Fruit fly (Drosophila melanogaster): ENCODE measurements around the gene Task7.
A peak's percentile ranks its signal among the peaks of the same experiment; 100 is the strongest.

Task7 gene

dm6 chr3R:9394385-9395042, 17.6 kb downstream of the Task7 start, which contains the start of gene FER (continued):
- peak; percentile 1 for TF ChIP-seq CG12391 (tag; optimal IDR thresholded peaks at IDR 0.05)
- TF ChIP-seq Drgx (GFP tag; IDR thresholded peaks at IDR 0.05), result peak; percentile 35; the same call in 1 of the 2 replicates
- TF ChIP-seq Taf1 (GFP tag; IDR thresholded peaks at IDR 0.05), result no peak
- TF ChIP-seq Oli (tag; optimal IDR thresholded peaks at IDR 0.05), result no peak
- TF ChIP-seq CG9727 (GFP tag; optimal IDR thresholded peaks at IDR 0.05), result no peak
- no peak for TF ChIP-seq Chrac-16 (GFP tag; optimal IDR thresholded peaks at IDR 0.05)
- TF ChIP-seq CG8281 (tag; optimal IDR thresholded peaks at IDR 0.05), result no peak
- no peak for TF ChIP-seq CG18764 (GFP tag; optimal IDR thresholded peaks at IDR 0.05)
- no peak for TF ChIP-seq Bteb2 (GFP tag; optimal IDR thresholded peaks at IDR 0.05)
- TF ChIP-seq org-1 (GFP tag; optimal IDR thresholded peaks at IDR 0.05), result peak; percentile 5
- TF ChIP-seq Doc3 (GFP tag; IDR thresholded peaks at IDR 0.05; ENCODE audit: partially characterized antibody), result no peak
- no peak for TF ChIP-seq dan (GFP tag; IDR thresholded peaks at IDR 0.05)
- no peak for TF ChIP-seq CG32767 (GFP tag; IDR thresholded peaks at IDR 0.05)
- no peak for TF ChIP-seq Sox102F (GFP tag; optimal IDR thresholded peaks at IDR 0.05)
- TF ChIP-seq CG9817 (tag; optimal IDR thresholded peaks at IDR 0.05), result no peak
- peak; percentile 0 for TF ChIP-seq HLH54F (GFP tag; optimal IDR thresholded peaks at IDR 0.05)
- no peak for TF ChIP-seq TFAM (GFP tag; optimal IDR thresholded peaks at IDR 0.05)
- peak; percentile 81 for TF ChIP-seq rib (GFP tag; IDR thresholded peaks at IDR 0.05)
- no peak for TF ChIP-seq CG17186 (GFP tag; optimal IDR thresholded peaks at IDR 0.05)
- TF ChIP-seq klu (GFP tag; IDR thresholded peaks at IDR 0.05), result no peak
- no peak for TF ChIP-seq jing (GFP tag; optimal IDR thresholded peaks at IDR 0.05)
- TF ChIP-seq CG18619 (GFP tag; optimal IDR thresholded peaks at IDR 0.05), result no peak
- TF ChIP-seq mirr (GFP tag; optimal IDR thresholded peaks at IDR 0.05), result peak; percentile 54
- no peak for TF ChIP-seq pita (GFP tag; optimal IDR thresholded peaks at IDR 0.05)
- peak; percentile 16; the same call in 1 of the 2 replicates for TF ChIP-seq CG31224 (GFP tag; IDR thresholded peaks at IDR 0.05)
- TF ChIP-seq Meics (GFP tag; optimal IDR thresholded peaks at IDR 0.05), result peak; percentile 37
- peak; percentile 17 for TF ChIP-seq CG2712 (tag; optimal IDR thresholded peaks at IDR 0.05)
- no peak for TF ChIP-seq Lhr (GFP tag; optimal IDR thresholded peaks at IDR 0.05)
- no peak for TF ChIP-seq YL-1 (GFP tag; optimal IDR thresholded peaks at IDR 0.05)
- no peak for TF ChIP-seq Mrtf (GFP tag; IDR thresholded peaks at IDR 0.05)
- TF ChIP-seq CG17802 (tag; optimal IDR thresholded peaks at IDR 0.05), result no peak
- no peak for TF ChIP-seq h (optimal IDR thresholded peaks at IDR 0.05)
- TF ChIP-seq Atf6 (GFP tag; IDR thresholded peaks at IDR 0.05), result peak; percentile 46
- peak in 1 of 2 experiments; percentile 50 for TF ChIP-seq tll (GFP tag; optimal IDR thresholded peaks at IDR 0.05)
- peak; percentile 57; the same call in 2 of the 3 replicates for TF ChIP-seq otp (GFP tag; IDR thresholded peaks at IDR 0.05)
- peak; percentile 80 for TF ChIP-seq Ets65A (GFP tag)
- peak; percentile 36 for TF ChIP-seq gem (tag; optimal IDR thresholded peaks at IDR 0.05)
- peak; percentile 58 for TF ChIP-seq onecut (GFP tag; IDR thresholded peaks at IDR 0.05)
- TF ChIP-seq aop (GFP tag; IDR thresholded peaks at IDR 0.05), result peak; percentile 59; the same call in 1 of the 2 replicates
- TF ChIP-seq Oaz (GFP tag; IDR thresholded peaks at IDR 0.05), result no peak
- TF ChIP-seq CG33213 (GFP tag; optimal IDR thresholded peaks at IDR 0.05), result peak; percentile 34
- no peak for TF ChIP-seq sima (GFP tag; optimal IDR thresholded peaks at IDR 0.05)
- peak; percentile 38; the same call in 1 of the 2 replicates for TF ChIP-seq Ravus (GFP tag; IDR thresholded peaks at IDR 0.05)
- TF ChIP-seq CG9215 (GFP tag; IDR thresholded peaks at IDR 0.05), result no peak
- TF ChIP-seq lov (optimal IDR thresholded peaks at IDR 0.05), result no peak
- 0 out of 3 replicates have a peak, but pooled peaks have one; percentile 73 for TF ChIP-seq lov (GFP tag; IDR thresholded peaks at IDR 0.05)
- peak; percentile 8; the same call in 1 of the 2 replicates for TF ChIP-seq ranshi (GFP tag; IDR thresholded peaks at IDR 0.05)
- TF ChIP-seq CG5180 (GFP tag; optimal IDR thresholded peaks at IDR 0.05), result peak; percentile 55
- no peak for TF ChIP-seq CG8359 (GFP tag; optimal IDR thresholded peaks at IDR 0.05; ENCODE audit: borderline replicate concordance)
- no peak for TF ChIP-seq CG32772 (GFP tag; IDR thresholded peaks at IDR 0.05)
- peak; percentile 12 for TF ChIP-seq Vsx1 (GFP tag; optimal IDR thresholded peaks at IDR 0.05)

All from whole organism, embryonic.